Worm (Caenorhabditis elegans): Measurements from ENCODE around the gene grd-2.

grd-2 gene

DNA sequence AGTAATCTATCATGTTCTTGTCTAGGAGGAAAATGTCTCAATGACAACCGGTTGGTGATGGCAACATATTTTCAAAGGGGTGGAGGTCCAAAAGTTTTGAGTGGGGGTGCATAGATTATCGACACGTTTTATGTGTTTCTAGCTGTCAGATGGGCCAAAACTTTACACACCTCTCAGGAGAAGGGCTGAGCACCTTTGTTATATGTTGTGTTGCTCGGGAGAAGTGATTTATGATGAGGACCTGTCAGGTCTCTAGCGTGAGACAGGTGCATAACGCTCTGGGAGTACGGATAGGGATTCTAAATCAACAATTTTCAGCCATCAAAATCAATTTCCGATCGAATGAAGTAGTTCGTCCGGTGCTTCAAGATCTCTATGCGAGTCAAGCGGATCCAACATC is 47.0 kb downstream of the grd-2 start:
- TF ChIP-seq nhr-90 (tag; optimal IDR thresholded peaks at IDR 0.05; ENCODE audit: poor library complexity) (no peak), C34B4.2 (tag; optimal IDR thresholded peaks at IDR 0.05) (no peak), lin-13 (GFP tag; optimal IDR thresholded peaks at IDR 0.05) (no peak), snu-23 (GFP tag; optimal IDR thresholded peaks at IDR 0.05) (no peak), ceh-63 (GFP tag; optimal IDR thresholded peaks at IDR 0.05) (no peak), unc-98 (GFP tag; IDR thresholded peaks at IDR 0.05) (no peak), sox-4 (tag; optimal IDR thresholded peaks at IDR 0.05) (no peak), pax-3 (tag; optimal IDR thresholded peaks at IDR 0.05) (no peak), lir-3 (tag; optimal IDR thresholded peaks at IDR 0.05; ENCODE audit: poor library complexity) (no peak), efl-1 (optimal IDR thresholded peaks at IDR 0.05) (no peak), efl-1 (GFP tag; optimal IDR thresholded peaks at IDR 0.05 in 1 of 2) (no peak), egl-27 (tag; optimal IDR thresholded peaks at IDR 0.05) (no peak), ces-1 (GFP tag; optimal IDR thresholded peaks at IDR 0.05) (no peak), nhr-47 (tag; optimal IDR thresholded peaks at IDR 0.05) (no peak), alr-1 (tag; optimal IDR thresholded peaks at IDR 0.05; ENCODE audit: borderline replicate concordance) (no peak), hlh-17 (GFP tag; optimal IDR thresholded peaks at IDR 0.05; ENCODE audit: borderline replicate concordance) (no peak), ceh-8 (GFP tag; optimal IDR thresholded peaks at IDR 0.05) (no peak), ceh-82 (tag; optimal IDR thresholded peaks at IDR 0.05) (no peak), sup-37 (GFP tag; optimal IDR thresholded peaks at IDR 0.05) (no peak)

DNA sequence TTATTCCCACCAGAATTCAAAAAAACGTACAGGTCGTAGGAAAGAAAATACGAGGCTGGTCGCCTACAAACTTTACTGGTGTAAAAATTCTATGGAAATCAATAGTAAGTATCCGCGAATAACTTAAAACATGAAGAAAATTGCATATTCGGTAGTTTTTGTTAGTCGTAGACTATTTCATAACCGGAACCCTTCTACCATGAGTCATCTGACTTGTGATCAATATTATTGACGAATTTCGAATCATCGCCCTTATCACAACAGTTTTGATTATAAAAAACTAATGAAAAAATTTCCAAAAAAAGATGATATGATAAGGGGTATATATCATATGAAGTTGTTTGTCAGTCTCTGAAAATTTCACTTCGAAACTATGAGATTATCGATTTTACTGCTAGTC is 50.4 kb downstream of the grd-2 start, which contains the start of gene W01F3.2:
W01F3.2 (plus strand) TSS at position 301 of the 400 bp plus-strand sequence.
- TF ChIP-seq elt-3 (tag; optimal IDR thresholded peaks at IDR 0.05) (peak in 1 of 6 experiments; percentile 47), sptf-1 (tag; optimal IDR thresholded peaks at IDR 0.05) (no peak), lin-35 (GFP tag; optimal IDR thresholded peaks at IDR 0.05) (peak in 1 of 2 experiments; percentile 13)

- TF ChIP-seq blmp-1 (tag; optimal IDR thresholded peaks at IDR 0.05) (peak; percentile 90), egl-13 (tag; optimal IDR thresholded peaks at IDR 0.05) (no peak)
Observed at ce11 chrV:20662474-20662873, 52.9 kb downstream of the grd-2 start.
